Worm (Caenorhabditis elegans) whole organism, late embryonic: Measurements from ENCODE around the gene W08A12.2.

Experiments used
- C38D4.7 ChIP-seq: fragments of 200-800 bp; sonication (Bioruptor generic); optimal IDR thresholded peaks from 2 replicates; lab custom pipeline; 2018; ENCODE audit warnings: mild to moderate bottlenecking, missing genetic modification characterization, moderate library complexity, missing compliant biosample characterization
- ama-1 ChIP-seq: fragments of 150-350 bp; optimal IDR thresholded peaks from 2 replicates; lab custom pipeline; 2014
- ceh-19 ChIP-seq: fragments of 200-800 bp; sonication (Bioruptor generic); optimal IDR thresholded peaks from 2 replicates; lab custom pipeline; 2018; ENCODE audit warnings: mild to moderate bottlenecking, missing genetic modification characterization, missing compliant biosample characterization
- ceh-34 ChIP-seq: sonication (generic microtip); optimal IDR thresholded peaks from 2 replicates; lab custom pipeline; 2016; ENCODE audit warnings: mild to moderate bottlenecking, missing genetic modification characterization, missing compliant biosample characterization
- elt-2 ChIP-seq: sonication (generic microtip); optimal IDR thresholded peaks from 2 replicates; lab custom pipeline; 2016; ENCODE audit warnings: missing genetic modification reagents, missing genetic modification characterization, missing compliant biosample characterization
- hlh-13 ChIP-seq: fragments of 200-800 bp; sonication (Bioruptor generic); optimal IDR thresholded peaks from 2 replicates; lab custom pipeline; 2018; ENCODE audit warnings: mild to moderate bottlenecking, missing genetic modification characterization, missing compliant biosample characterization
- lim-6 ChIP-seq: sonication (generic microtip); optimal IDR thresholded peaks from 2 replicates; lab custom pipeline; 2016; ENCODE audit warnings: missing genetic modification characterization, missing compliant biosample characterization
- npax-4 ChIP-seq: sonication (generic microtip); optimal IDR thresholded peaks from 2 replicates; lab custom pipeline; 2016; ENCODE audit warnings: missing genetic modification characterization, missing compliant biosample characterization
- pag-3 ChIP-seq: sonication (generic microtip); optimal IDR thresholded peaks from 2 replicates; lab custom pipeline; 2016; ENCODE audit warnings: missing compliant biosample characterization, missing genetic modification characterization, borderline replicate concordance
- pat-9 ChIP-seq: fragments of 200-800 bp; sonication (Bioruptor generic); optimal IDR thresholded peaks from 2 replicates; lab custom pipeline; 2018; ENCODE audit warnings: mild to moderate bottlenecking, missing genetic modification characterization, moderate library complexity, missing compliant biosample characterization
- pha-2 ChIP-seq: sonication (generic microtip); optimal IDR thresholded peaks from 2 replicates; lab custom pipeline; 2017; ENCODE audit warnings: mild to moderate bottlenecking, missing genetic modification characterization, missing compliant biosample characterization
- pha-4 ChIP-seq: fragments of 150-350 bp; optimal IDR thresholded peaks from 2 replicates; lab custom pipeline; 2018; ENCODE audit warnings: missing biosample characterization, missing genetic modification reagents, missing genetic modification characterization

- no peak for TF ChIP-seq pha-2 (tag; lab: Kevin White, UChicago)
- TF ChIP-seq pha-4 = no peak
- no peak for TF ChIP-seq pag-3 (tag; lab: Kevin White, UChicago)
- TF ChIP-seq ceh-19 (GFP tag; lab: Kevin White, UChicago) = no peak
- no peak for TF ChIP-seq hlh-13
- no peak for TF ChIP-seq elt-2 (tag; lab: Kevin White, UChicago)
- TF ChIP-seq npax-4 (tag; lab: Kevin White, UChicago) = no peak
- TF ChIP-seq ama-1 = no peak
- TF ChIP-seq C38D4.7 (GFP tag; lab: Kevin White, UChicago) = no peak
- no peak for TF ChIP-seq lim-6 (tag; lab: Kevin White, UChicago)
- no peak for TF ChIP-seq pat-9
- no peak for TF ChIP-seq ceh-34 (tag; lab: Kevin White, UChicago)
These were observed 32.8 kb upstream of the W08A12.2 start for ce11 chrV:3718507-3718906.
